Worm (Caenorhabditis elegans): ENCODE measurements around the gene his-2.

ce11 chrV:16090685-16091084 is 48.6 kb upstream of the his-2 start, which contains the start of gene F22B8.3:
- no peak for TF ChIP-seq dao-5 (tag; optimal IDR thresholded peaks at IDR 0.05)
- no peak for TF ChIP-seq W03F9.2 (tag; optimal IDR thresholded peaks at IDR 0.05)
- no peak for TF ChIP-seq him-1 (tag; optimal IDR thresholded peaks at IDR 0.05)
